Fruit fly (Drosophila melanogaster): ENCODE data around the gene CG3407.

CG3407 gene

DNA sequence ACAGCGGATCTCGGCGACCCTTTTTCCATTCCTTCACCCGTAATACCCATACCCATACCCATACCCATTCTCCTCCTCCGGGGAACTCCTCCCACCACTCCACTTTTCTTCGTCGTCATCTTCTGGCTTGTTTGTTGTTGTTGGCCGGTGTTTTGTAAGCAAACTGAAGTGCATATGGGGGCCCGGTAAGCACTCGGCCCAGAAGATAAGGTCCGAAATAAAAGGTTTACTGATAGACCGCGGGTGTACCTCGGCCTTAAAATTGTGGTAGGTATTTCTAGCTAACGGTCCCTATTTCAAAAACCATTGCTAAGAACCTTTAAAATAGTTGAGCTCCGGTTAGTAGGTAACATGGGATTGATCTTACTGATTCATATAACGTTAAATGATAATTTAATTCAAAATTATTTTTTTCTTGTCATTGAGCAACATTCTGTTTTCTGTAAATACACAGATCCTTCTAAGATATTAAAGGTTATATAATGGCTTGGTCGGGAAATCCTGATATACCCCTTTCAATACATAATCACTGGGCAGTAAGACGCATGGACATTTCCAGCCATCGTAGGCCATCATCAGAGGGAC is 37.4 kb downstream of the CG3407 start (continued):
- peak; percentile 9 for TF ChIP-seq lab (GFP tag; optimal IDR thresholded peaks at IDR 0.05)
- TF ChIP-seq CG10147 (GFP tag; optimal IDR thresholded peaks at IDR 0.05), result no peak
- TF ChIP-seq CG4617 (GFP tag; optimal IDR thresholded peaks at IDR 0.05; ENCODE audit: borderline replicate concordance), result no peak
- TF ChIP-seq Oli (tag; optimal IDR thresholded peaks at IDR 0.05), result peak; percentile 41
- TF ChIP-seq Nf-YB (GFP tag; optimal IDR thresholded peaks at IDR 0.05), result peak; percentile 23
- no peak for TF ChIP-seq mld (GFP tag; IDR thresholded peaks at IDR 0.05; ENCODE audit: partially characterized antibody)
- TF ChIP-seq CG30403 (GFP tag; optimal IDR thresholded peaks at IDR 0.05), result peak; percentile 33
- no peak for TF ChIP-seq tap (tag; optimal IDR thresholded peaks at IDR 0.05)
- peak; percentile 41; the same call in 1 of the 2 replicates for TF ChIP-seq stc (GFP tag; IDR thresholded peaks at IDR 0.05)
- no peak for TF ChIP-seq al (GFP tag; IDR thresholded peaks at IDR 0.05)
- TF ChIP-seq tx (GFP tag; optimal IDR thresholded peaks at IDR 0.05), result no peak
- TF ChIP-seq CG8089 (GFP tag; optimal IDR thresholded peaks at IDR 0.05), result no peak
- TF ChIP-seq tin (GFP tag; optimal IDR thresholded peaks at IDR 0.05), result peak; percentile 15
- TF ChIP-seq CG10543 (GFP tag; optimal IDR thresholded peaks at IDR 0.05), result no peak
- TF ChIP-seq lov (optimal IDR thresholded peaks at IDR 0.05), result no peak
- no peak for TF ChIP-seq lov (GFP tag; IDR thresholded peaks at IDR 0.05)
- TF ChIP-seq slp2 (GFP tag; optimal IDR thresholded peaks at IDR 0.05), result peak; percentile 54
- TF ChIP-seq Ravus (GFP tag; IDR thresholded peaks at IDR 0.05), result no peak
- no peak for TF ChIP-seq Lpt (GFP tag; optimal IDR thresholded peaks at IDR 0.05)
- TF ChIP-seq Usf (GFP tag; optimal IDR thresholded peaks at IDR 0.05), result peak; percentile 18
- no peak for TF ChIP-seq CG6175 (GFP tag; IDR thresholded peaks at IDR 0.05)
- peak; percentile 89 for TF ChIP-seq CG4360 (GFP tag; IDR thresholded peaks at IDR 0.05)
- TF ChIP-seq Mad (GFP tag; optimal IDR thresholded peaks at IDR 0.05), result peak; percentile 8
- no peak for TF ChIP-seq CG18599 (GFP tag; optimal IDR thresholded peaks at IDR 0.05)
- TF ChIP-seq CG12299 (tag; optimal IDR thresholded peaks at IDR 0.05), result no peak
- TF ChIP-seq ap (GFP tag; IDR thresholded peaks at IDR 0.05), result peak; percentile 37; the same call in 1 of the 2 replicates
- TF ChIP-seq ham (GFP tag; IDR thresholded peaks at IDR 0.05), result no peak
- TF ChIP-seq CG17612 (GFP tag; IDR thresholded peaks at IDR 0.05), result no peak
- no peak for TF ChIP-seq HmgD (GFP tag; optimal IDR thresholded peaks at IDR 0.05)
- no peak for TF ChIP-seq Hr39 (optimal IDR thresholded peaks at IDR 0.05)
- no peak for TF ChIP-seq amos (GFP tag; IDR thresholded peaks at IDR 0.05; ENCODE audit: partially characterized antibody)
- peak; percentile 54 for TF ChIP-seq Chrac-16 (GFP tag; optimal IDR thresholded peaks at IDR 0.05)
- TF ChIP-seq org-1 (GFP tag; optimal IDR thresholded peaks at IDR 0.05), result peak; percentile 68
- TF ChIP-seq CG31388 (GFP tag; optimal IDR thresholded peaks at IDR 0.05), result no peak
- TF ChIP-seq ash1 (GFP tag; optimal IDR thresholded peaks at IDR 0.05), result no peak
- peak; percentile 57 for TF ChIP-seq shn (GFP tag; optimal IDR thresholded peaks at IDR 0.05)
- TF ChIP-seq ATbp (GFP tag; optimal IDR thresholded peaks at IDR 0.05), result peak; percentile 38
- TF ChIP-seq knrl (GFP tag; IDR thresholded peaks at IDR 0.05; ENCODE audit: partially characterized antibody), result no peak
- TF ChIP-seq CG6654 (GFP tag; optimal IDR thresholded peaks at IDR 0.05), result no peak
- TF ChIP-seq sd (tag; optimal IDR thresholded peaks at IDR 0.05), result no peak
- TF ChIP-seq salm (tag; optimal IDR thresholded peaks at IDR 0.05), result no peak
- no peak for TF ChIP-seq CG16779 (GFP tag; IDR thresholded peaks at IDR 0.05)
- TF ChIP-seq Abd-B (GFP tag; optimal IDR thresholded peaks at IDR 0.05), result peak; percentile 30
- no peak for TF ChIP-seq Max (GFP tag; optimal IDR thresholded peaks at IDR 0.05)
- TF ChIP-seq CG15479 (GFP tag; optimal IDR thresholded peaks at IDR 0.05), result no peak
- peak; percentile 17 for TF ChIP-seq zen (tag; optimal IDR thresholded peaks at IDR 0.05)
- TF ChIP-seq Elba2 (GFP tag; optimal IDR thresholded peaks at IDR 0.05), result no peak
- TF ChIP-seq CG18764 (GFP tag; optimal IDR thresholded peaks at IDR 0.05), result no peak
- peak; percentile 22 for TF ChIP-seq Atf3 (GFP tag; optimal IDR thresholded peaks at IDR 0.05)
- TF ChIP-seq Hmx (GFP tag; optimal IDR thresholded peaks at IDR 0.05), result no peak
- no peak for TF ChIP-seq Fer1 (GFP tag; optimal IDR thresholded peaks at IDR 0.05)

Data from whole organism, embryonic.